Fruit fly (Drosophila melanogaster): Measurements from ENCODE around the gene Gr23a.

DNA sequence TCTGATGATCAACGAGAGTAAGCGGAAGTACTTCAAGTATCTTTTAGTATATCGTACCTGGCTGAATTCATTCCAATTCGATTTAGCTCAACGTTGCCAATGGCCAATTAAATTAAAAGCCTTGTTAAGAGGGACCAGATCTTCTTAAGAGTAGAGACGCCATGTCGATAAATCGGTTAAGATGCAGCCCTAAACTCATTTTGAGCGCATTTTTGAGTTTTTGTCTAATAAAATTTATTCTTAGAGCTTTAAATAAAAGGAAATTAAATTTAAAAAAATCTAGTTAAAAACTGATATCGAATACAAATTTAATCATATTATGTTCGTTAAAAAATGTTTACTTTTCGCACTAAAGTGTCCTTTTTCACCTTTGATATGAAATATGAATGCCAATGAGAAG is 26.7 kb downstream of the Gr23a start, which contains the start of gene Trf5:
- TF ChIP-seq h (optimal IDR thresholded peaks at IDR 0.05) (no peak), psq (optimal IDR thresholded peaks at IDR 0.05) (no peak), Myc (optimal IDR thresholded peaks at IDR 0.05) (no peak), insv (optimal IDR thresholded peaks at IDR 0.05) (no peak)

Data from Kc167 (cell line).